Fruit fly (Drosophila melanogaster): ENCODE measurements around the gene Ir100a.

Gene Ir100a

dm6 chr3R:31761529-31762009 is 39.2 kb upstream of the Ir100a start, which contains the start of gene Smvt:
TSS of gene Smvt (minus strand) at chr3R:31761579.
- TF ChIP-seq CG3726 (GFP tag; IDR thresholded peaks at IDR 0.05) (no peak), CG17361 (GFP tag; IDR thresholded peaks at IDR 0.05) (no peak), Bdp1 (GFP tag; optimal IDR thresholded peaks at IDR 0.05) (no peak), CG4424 (GFP tag; optimal IDR thresholded peaks at IDR 0.05) (no peak), Pdp1 (GFP tag; optimal IDR thresholded peaks at IDR 0.05) (peak in 1 of 2 experiments; percentile 80), CG15479 (GFP tag; optimal IDR thresholded peaks at IDR 0.05) (peak; percentile 10), Dip2 (GFP tag; IDR thresholded peaks at IDR 0.05) (no peak), CG12071 (GFP tag; optimal IDR thresholded peaks at IDR 0.05) (no peak), vnd (GFP tag; IDR thresholded peaks at IDR 0.05; ENCODE audit: partially characterized antibody) (0 out of 3 replicates have a peak, but pooled peaks have one; percentile 16)

dm6 chr3R:31762672-31763071 is 38.1 kb upstream of the Ir100a start:
- TF ChIP-seq CG10979 (tag; optimal IDR thresholded peaks at IDR 0.05) (peak; percentile 12), CG6175 (GFP tag; IDR thresholded peaks at IDR 0.05) (no peak), inv (GFP tag; IDR thresholded peaks at IDR 0.05; ENCODE audit: partially characterized antibody) (no peak), CG18599 (GFP tag; optimal IDR thresholded peaks at IDR 0.05) (no peak), phol (tag; optimal IDR thresholded peaks at IDR 0.05) (peak; percentile 5), ap (GFP tag; IDR thresholded peaks at IDR 0.05) (no peak), Drgx (GFP tag; IDR thresholded peaks at IDR 0.05) (peak; percentile 73), Blimp-1 (GFP tag; optimal IDR thresholded peaks at IDR 0.05) (peak; percentile 45), gcm (GFP tag; optimal IDR thresholded peaks at IDR 0.05) (no peak), zfh2 (GFP tag; optimal IDR thresholded peaks at IDR 0.05) (no peak), Asciz (GFP tag; optimal IDR thresholded peaks at IDR 0.05) (no peak), CG17359 (tag; optimal IDR thresholded peaks at IDR 0.05) (peak; percentile 3), CG11456 (GFP tag; IDR thresholded peaks at IDR 0.05) (no peak), Ets65A (GFP tag) (peak; percentile 38), CG4707 (GFP tag; optimal IDR thresholded peaks at IDR 0.05) (no peak), HLH54F (GFP tag; optimal IDR thresholded peaks at IDR 0.05) (no peak), jigr1 (GFP tag; IDR thresholded peaks at IDR 0.05) (no peak), ems (GFP tag; optimal IDR thresholded peaks at IDR 0.05) (no peak), Sry-δ (GFP tag; optimal IDR thresholded peaks at IDR 0.05) (no peak), CG8089 (GFP tag; optimal IDR thresholded peaks at IDR 0.05) (no peak), CG12236 (GFP tag; optimal IDR thresholded peaks at IDR 0.05) (no peak), NK7.1 (GFP tag; optimal IDR thresholded peaks at IDR 0.05) (no peak), CG2202 (tag; optimal IDR thresholded peaks at IDR 0.05) (no peak), MESR4 (GFP tag; optimal IDR thresholded peaks at IDR 0.05) (no peak), nom (GFP tag; optimal IDR thresholded peaks at IDR 0.05) (peak; percentile 40), gro (GFP tag; optimal IDR thresholded peaks at IDR 0.05) (no peak), amos (GFP tag; IDR thresholded peaks at IDR 0.05; ENCODE audit: partially characterized antibody) (no peak), fd102C (GFP tag; optimal IDR thresholded peaks at IDR 0.05) (no peak), zf30C (GFP tag; optimal IDR thresholded peaks at IDR 0.05) (no peak), kah (GFP tag; optimal IDR thresholded peaks at IDR 0.05) (no peak), Myb (GFP tag; optimal IDR thresholded peaks at IDR 0.05) (no peak), dysf (GFP tag; IDR thresholded peaks at IDR 0.05) (0 out of 3 replicates have a peak, but pooled peaks have one; percentile 30), CG1603 (tag; optimal IDR thresholded peaks at IDR 0.05) (peak; percentile 30), Hr3 (GFP tag; optimal IDR thresholded peaks at IDR 0.05) (no peak), H15 (GFP tag; IDR thresholded peaks at IDR 0.05) (no peak), Sox102F (GFP tag; optimal IDR thresholded peaks at IDR 0.05) (peak; percentile 7), BtbVII (GFP tag; optimal IDR thresholded peaks at IDR 0.05) (no peak), CG14050 (GFP tag; IDR thresholded peaks at IDR 0.05) (no peak), insv (GFP tag; optimal IDR thresholded peaks at IDR 0.05) (no peak), CG42726 (GFP tag; IDR thresholded peaks at IDR 0.05; ENCODE audit: partially characterized antibody) (no peak)

All from whole organism, embryonic.